Worm (Caenorhabditis elegans): Measurements from ENCODE around the gene ZK1058.3.

Gene ZK1058.3

ce11 chrIII:3954220-3954619 lies 35.6 kb downstream of the ZK1058.3 start:
- TF ChIP-seq hlh-30 (tag; optimal IDR thresholded peaks at IDR 0.05; ENCODE audit: insufficient read depth) (peak; percentile 50), pha-2 (tag; optimal IDR thresholded peaks at IDR 0.05) (no peak)

DNA sequence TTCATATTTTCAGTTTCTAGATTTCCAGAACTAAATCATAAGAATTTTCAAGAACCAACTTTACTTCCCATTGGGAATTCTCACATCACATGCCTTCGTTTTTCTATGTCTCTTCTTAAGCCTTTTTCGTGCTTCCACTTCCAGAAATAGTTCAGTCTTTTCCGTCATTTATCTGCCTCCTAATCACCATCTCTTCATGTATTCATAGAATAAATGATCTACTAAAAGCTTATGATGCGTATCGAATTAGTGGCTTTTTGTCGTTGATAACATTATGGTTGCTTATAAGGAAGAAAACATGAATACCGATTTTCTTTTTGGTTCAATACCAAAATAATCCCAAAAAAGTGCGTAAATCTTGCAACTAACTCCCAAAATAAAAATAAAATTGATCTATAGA lies 36.2 kb downstream of the ZK1058.3 start:
- TF ChIP-seq odd-2 (tag; optimal IDR thresholded peaks at IDR 0.05), result no peak
- TF ChIP-seq pag-3 (tag; optimal IDR thresholded peaks at IDR 0.05; ENCODE audit: borderline replicate concordance), result no peak
- TF ChIP-seq sox-4 (tag; optimal IDR thresholded peaks at IDR 0.05), result no peak
- no peak for TF ChIP-seq ceh-18 (tag; optimal IDR thresholded peaks at IDR 0.05)
- no peak for TF ChIP-seq C08G9.2 (tag; optimal IDR thresholded peaks at IDR 0.05)
- no peak for TF ChIP-seq eyg-1 (tag; optimal IDR thresholded peaks at IDR 0.05)
- no peak for TF ChIP-seq dmd-4 (tag; optimal IDR thresholded peaks at IDR 0.05; ENCODE audit: borderline replicate concordance)
- no peak for TF ChIP-seq nfya-1 (tag; optimal IDR thresholded peaks at IDR 0.05)
- no peak for TF ChIP-seq che-1 (tag; optimal IDR thresholded peaks at IDR 0.05)
- TF ChIP-seq elt-4 (tag; optimal IDR thresholded peaks at IDR 0.05), result no peak
- TF ChIP-seq pros-1 (tag; optimal IDR thresholded peaks at IDR 0.05), result no peak
- no peak for TF ChIP-seq T23F11.4 (GFP tag; optimal IDR thresholded peaks at IDR 0.05)
- no peak for TF ChIP-seq F13H6.1 (tag; optimal IDR thresholded peaks at IDR 0.05)
- TF ChIP-seq ceh-34 (tag; optimal IDR thresholded peaks at IDR 0.05), result no peak
- TF ChIP-seq fkh-10 (GFP tag; optimal IDR thresholded peaks at IDR 0.05), result no peak
- no peak for TF ChIP-seq pha-4 (tag; optimal IDR thresholded peaks at IDR 0.05)
- no peak for TF ChIP-seq syd-9 (tag; optimal IDR thresholded peaks at IDR 0.05)
- TF ChIP-seq ceh-48 (tag; optimal IDR thresholded peaks at IDR 0.05), result no peak

ce11 chrIII:3955674-3956073 lies 37.0 kb downstream of the ZK1058.3 start:
- TF ChIP-seq unc-3 (GFP tag; conservative IDR thresholded peaks at IDR 0.05) (no peak), unc-3 (tag; optimal IDR thresholded peaks at IDR 0.05) (no peak), fkh-6 (tag; optimal IDR thresholded peaks at IDR 0.05) (no peak), zip-5 (tag; optimal IDR thresholded peaks at IDR 0.05) (no peak), elt-4 (tag; optimal IDR thresholded peaks at IDR 0.05) (no peak), unc-55 (GFP tag; optimal IDR thresholded peaks at IDR 0.05) (no peak), pqm-1 (tag; optimal IDR thresholded peaks at IDR 0.05) (no peak), ref-2 (tag; optimal IDR thresholded peaks at IDR 0.05) (no peak), elt-2 (tag; optimal IDR thresholded peaks at IDR 0.05) (no peak), ceh-9 (tag; optimal IDR thresholded peaks at IDR 0.05) (no peak), nhr-11 (tag; optimal IDR thresholded peaks at IDR 0.05) (no peak), sox-4 (tag; optimal IDR thresholded peaks at IDR 0.05) (no peak), lin-11 (tag; optimal IDR thresholded peaks at IDR 0.05) (no peak), ceh-31 (tag; optimal IDR thresholded peaks at IDR 0.05) (no peak), ets-4 (tag; optimal IDR thresholded peaks at IDR 0.05) (no peak), K09A11.1 (tag; optimal IDR thresholded peaks at IDR 0.05; ENCODE audit: insufficient read depth) (no peak), sox-2 (GFP tag; IDR thresholded peaks at IDR 0.05) (no peak), gmeb-2 (tag; optimal IDR thresholded peaks at IDR 0.05) (no peak)

DNA sequence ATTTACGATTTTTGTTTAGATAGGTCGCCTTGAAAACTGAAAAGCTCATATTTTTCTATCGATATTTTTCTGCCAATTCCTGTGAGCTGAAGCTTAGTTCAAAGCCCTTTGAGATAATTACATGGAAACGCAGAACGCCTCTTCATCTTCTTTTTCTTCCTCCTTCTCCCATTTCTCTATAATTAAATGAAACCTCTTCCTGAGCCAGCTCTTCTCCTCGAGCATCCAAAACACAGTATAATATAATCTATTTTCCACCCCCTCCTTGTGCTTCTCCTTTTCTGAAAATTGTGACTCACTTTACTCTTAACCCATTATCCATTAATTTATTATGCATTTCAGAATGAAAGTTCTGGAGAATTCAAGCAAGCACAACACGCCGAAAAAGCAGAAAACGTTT lies 37.6 kb downstream of the ZK1058.3 start, which contains the start of gene F37A8.5:
TSS of gene F37A8.5 (plus strand) at position 332 of the 400 bp plus-strand sequence.
- TF ChIP-seq ztf-16 (tag; optimal IDR thresholded peaks at IDR 0.05), result no peak
- TF ChIP-seq ceh-14 (tag; optimal IDR thresholded peaks at IDR 0.05), result no peak
- TF ChIP-seq unc-42 (tag; optimal IDR thresholded peaks at IDR 0.05), result peak; percentile 65
